Fruit fly (Drosophila melanogaster): ENCODE measurements around the gene CG6276.

DNA sequence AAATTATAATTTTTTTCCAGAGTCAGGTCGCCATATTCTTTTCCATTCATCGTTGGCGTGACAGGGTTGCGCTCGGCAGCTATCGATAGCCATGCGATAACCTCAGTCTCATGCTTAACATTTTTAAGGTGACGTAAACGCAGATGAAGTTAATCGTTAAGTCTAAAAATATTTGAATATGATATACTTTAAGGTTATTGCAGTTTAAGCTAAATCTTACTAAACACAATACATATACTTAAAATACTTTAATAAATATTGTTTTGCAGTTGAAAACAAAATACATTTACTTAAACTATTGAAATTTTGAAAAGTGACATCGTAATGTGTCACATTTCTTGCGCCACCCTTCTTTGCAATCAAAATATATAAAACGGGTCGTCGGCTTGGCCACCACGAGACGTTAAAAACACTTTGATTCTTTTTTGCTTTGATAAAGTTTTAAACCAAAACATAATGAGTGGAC, 44.7 kb downstream of the CG6276 start, which contains the start of the genes Cp190 and CG4338:
- TF ChIP-seq scrt (GFP tag; optimal IDR thresholded peaks at IDR 0.05) (peak; percentile 93), Gsc (GFP tag; IDR thresholded peaks at IDR 0.05) (peak; percentile 87; the same call in 1 of the 2 replicates), slbo (GFP tag; IDR thresholded peaks at IDR 0.05) (peak; percentile 97), slou (GFP tag; optimal IDR thresholded peaks at IDR 0.05) (peak; percentile 91)

All from whole organism, embryonic.